Worm (Caenorhabditis elegans) whole organism, L1 larva: ENCODE results near the gene tag-281.

ENCODE experiments used
- F16B12.6 ChIP-seq: fragments of 150-350 bp; optimal IDR thresholded peaks from 2 replicates; lab custom pipeline; 2014; ENCODE audit warnings: missing biosample characterization, missing genetic modification characterization
- Y116A8C.19 ChIP-seq: sonication (generic microtip); optimal IDR thresholded peaks from 2 replicates; lab custom pipeline; 2016; ENCODE audit warnings: missing compliant biosample characterization, missing genetic modification characterization, borderline replicate concordance
- alr-1 ChIP-seq: fragments of 200-800 bp; sonication (Bioruptor generic); optimal IDR thresholded peaks from 2 replicates; lab custom pipeline; 2018; ENCODE audit warnings: borderline replicate concordance, mild to moderate bottlenecking, missing genetic modification characterization, missing compliant biosample characterization
- ama-1 ChIP-seq: fragments of 150-350 bp; optimal IDR thresholded peaks from 2 replicates; lab custom pipeline; 2014
- ceh-8 ChIP-seq: fragments of 200-800 bp; sonication (Bioruptor generic); optimal IDR thresholded peaks from 2 replicates; lab custom pipeline; 2018; ENCODE audit warnings: mild to moderate bottlenecking, missing genetic modification characterization, moderate library complexity, missing compliant biosample characterization
- ceh-82 ChIP-seq, 3 experiments: fragments of 150-350 bp in 1 of 3; sonication (generic microtip) in 2 of 3; optimal IDR thresholded peaks; 2 replicates each; lab custom pipeline; 2014 to 2017; ENCODE audit warnings: missing biosample characterization in 3 of 3, missing genetic modification characterization in 3 of 3
- ceh-88 ChIP-seq: fragments of 200-800 bp; sonication (Bioruptor generic); IDR thresholded peaks from 2 replicates; pipeline ENCODE4 v1.3.6; 2022; ENCODE audit warnings: missing genetic modification characterization, missing compliant biosample characterization
- ceh-90 ChIP-seq: sonication (generic microtip); optimal IDR thresholded peaks from 2 replicates; lab custom pipeline; 2016; ENCODE audit warnings: missing genetic modification characterization, missing compliant biosample characterization
- dsc-1 ChIP-seq: sonication (generic microtip); optimal IDR thresholded peaks from 2 replicates; lab custom pipeline; 2016; ENCODE audit warnings: mild to moderate bottlenecking, missing genetic modification characterization, missing compliant biosample characterization
- efl-1 ChIP-seq, 4 experiments: fragments of 150-350 bp; optimal IDR thresholded peaks in 3 of 4; peaks in 1 of 4; 1 replicate in 1 of 4; 2 replicates in 3 of 4; lab custom pipeline; 2014; ENCODE audit warnings: missing biosample characterization in 2 of 4, missing genetic modification characterization in 2 of 4, missing genetic modification reagents in 2 of 4
- elt-2 ChIP-seq: sonication (generic microtip); optimal IDR thresholded peaks from 2 replicates; lab custom pipeline; 2016; ENCODE audit warnings: missing genetic modification characterization, mild to moderate bottlenecking, inconsistent platforms, missing compliant biosample characterization, missing genetic modification reagents
- elt-3 ChIP-seq, 6 experiments: fragments of 150-350 bp in 1 of 6; sonication (generic microtip); optimal IDR thresholded peaks; 2 replicates each; lab custom pipeline; 2017 to 2018; ENCODE audit warnings: missing biosample characterization in 6 of 6, missing genetic modification characterization in 6 of 6, inconsistent platforms in 1 of 6
- fkh-4 ChIP-seq: sonication (generic microtip); optimal IDR thresholded peaks from 2 replicates; lab custom pipeline; 2016; ENCODE audit warnings: missing compliant biosample characterization, missing genetic modification characterization, borderline replicate concordance
- fkh-8 ChIP-seq: sonication (generic microtip); optimal IDR thresholded peaks from 2 replicates; lab custom pipeline; 2016; ENCODE audit warnings: mild to moderate bottlenecking, missing genetic modification characterization, missing compliant biosample characterization
- fos-1 ChIP-seq: fragments of 150-350 bp; optimal IDR thresholded peaks from 2 replicates; lab custom pipeline; 2014; ENCODE audit warnings: missing biosample characterization, missing genetic modification characterization
- grh-1 ChIP-seq: fragments of 200-800 bp; sonication (Bioruptor generic); IDR thresholded peaks from 2 replicates; pipeline ENCODE4 v1.3.6; 2022; ENCODE audit warnings: missing genetic modification reagents, missing genetic modification characterization, missing compliant biosample characterization
- hlh-17 ChIP-seq: fragments of 200-800 bp; sonication (Bioruptor generic); optimal IDR thresholded peaks from 2 replicates; lab custom pipeline; 2018; ENCODE audit warnings: missing genetic modification characterization, mild to moderate bottlenecking, missing compliant biosample characterization, moderate library complexity, borderline replicate concordance
- hpl-2 ChIP-seq: fragments of 150-350 bp; optimal IDR thresholded peaks from 2 replicates; lab custom pipeline; 2014; ENCODE audit warnings: missing biosample characterization, missing genetic modification reagents, missing genetic modification characterization
- irx-1 ChIP-seq: sonication (generic microtip); optimal IDR thresholded peaks from 2 replicates; lab custom pipeline; 2016; ENCODE audit warnings: missing genetic modification characterization, missing compliant biosample characterization
- isw-1 ChIP-seq: fragments of 200-800 bp; sonication (Bioruptor generic); IDR thresholded peaks from 2 replicates; pipeline ENCODE4 v1.3.6; 2022; ENCODE audit warnings: missing genetic modification characterization, missing compliant biosample characterization
- jun-1 ChIP-seq: fragments of 150-350 bp; optimal IDR thresholded peaks from 2 replicates; lab custom pipeline; 2014; ENCODE audit warnings: missing biosample characterization, missing genetic modification reagents, missing genetic modification characterization
- lin-13 ChIP-seq: fragments of 150-350 bp; optimal IDR thresholded peaks from 2 replicates; lab custom pipeline; 2014; ENCODE audit warnings: missing biosample characterization, missing genetic modification reagents, missing genetic modification characterization
- lin-14 ChIP-seq: fragments of 200-800 bp; sonication (Bioruptor generic); optimal IDR thresholded peaks from 2 replicates; lab custom pipeline; 2018; ENCODE audit warnings: mild to moderate bottlenecking, missing genetic modification characterization, moderate library complexity, missing compliant biosample characterization
- lin-15B ChIP-seq: fragments of 150-350 bp; sonication (generic microtip); optimal IDR thresholded peaks from 3 replicates; lab custom pipeline; 2014; ENCODE audit warnings: missing biosample characterization, missing genetic modification characterization
- lin-35 ChIP-seq, 2 experiments: fragments of 150-350 bp; optimal IDR thresholded peaks; 2 replicates each; lab custom pipeline; 2014; ENCODE audit warnings: missing biosample characterization in 2 of 2, missing genetic modification characterization in 2 of 2, missing genetic modification reagents in 2 of 2
- lir-3 ChIP-seq: sonication (generic microtip); optimal IDR thresholded peaks from 2 replicates; lab custom pipeline; 2016; ENCODE audit warnings: mild to moderate bottlenecking, missing genetic modification characterization, moderate library complexity, missing compliant biosample characterization; ENCODE audit not compliant: poor library complexity
- lsy-2 ChIP-seq, 2 experiments: fragments of 150-350 bp; optimal IDR thresholded peaks; 2 replicates each; lab custom pipeline; 2014; ENCODE audit warnings: missing biosample characterization in 2 of 2, missing genetic modification characterization in 2 of 2
- mab-9 ChIP-seq: fragments of 200-800 bp; sonication (Bioruptor generic); IDR thresholded peaks from 2 replicates; pipeline ENCODE4 v1.3.6; 2022; ENCODE audit warnings: missing genetic modification reagents, missing genetic modification characterization, missing compliant biosample characterization
- mdl-1 ChIP-seq, 2 experiments: fragments of 150-350 bp; optimal IDR thresholded peaks; 2 replicates each; lab custom pipeline; 2014 to 2017; ENCODE audit warnings: missing biosample characterization in 2 of 2, missing genetic modification characterization in 2 of 2, inconsistent platforms in 1 of 2
- nhr-12 ChIP-seq: sonication (generic microtip); optimal IDR thresholded peaks from 2 replicates; lab custom pipeline; 2017; ENCODE audit warnings: missing biosample characterization, missing genetic modification characterization
- nhr-19 ChIP-seq: fragments of 200-800 bp; sonication (Bioruptor generic); conservative IDR thresholded peaks from 2 replicates; pipeline ENCODE4 v1.3.6; 2022; ENCODE audit warnings: missing genetic modification characterization, missing compliant biosample characterization
- nhr-20 ChIP-seq: sonication (generic microtip); optimal IDR thresholded peaks from 2 replicates; lab custom pipeline; 2016; ENCODE audit warnings: mild to moderate bottlenecking, missing genetic modification characterization, missing compliant biosample characterization
- nhr-237 ChIP-seq: fragments of 150-350 bp; optimal IDR thresholded peaks from 2 replicates; lab custom pipeline; 2014; ENCODE audit warnings: missing biosample characterization, missing genetic modification characterization
- nhr-28 ChIP-seq: fragments of 150-350 bp; optimal IDR thresholded peaks from 2 replicates; lab custom pipeline; 2014; ENCODE audit warnings: missing biosample characterization, missing genetic modification characterization
- nhr-71 ChIP-seq: sonication (generic microtip); optimal IDR thresholded peaks from 2 replicates; lab custom pipeline; 2016; ENCODE audit warnings: mild to moderate bottlenecking, missing genetic modification characterization, moderate library complexity, missing compliant biosample characterization
- nhr-76 ChIP-seq: sonication (generic microtip); optimal IDR thresholded peaks from 2 replicates; lab custom pipeline; 2017; ENCODE audit warnings: missing biosample characterization, missing genetic modification characterization
- nhr-77 ChIP-seq: fragments of 150-350 bp; optimal IDR thresholded peaks from 2 replicates; lab custom pipeline; 2014; ENCODE audit warnings: missing biosample characterization, missing genetic modification characterization
- nhr-85 ChIP-seq: sonication (generic microtip); peaks from one replicate; lab custom pipeline; 2016; ENCODE audit warnings: missing genetic modification characterization, inconsistent platforms, missing compliant biosample characterization
- nhr-90 ChIP-seq: sonication (generic microtip); optimal IDR thresholded peaks from 2 replicates; lab custom pipeline; 2016; ENCODE audit warnings: mild to moderate bottlenecking, missing genetic modification characterization, missing compliant biosample characterization; ENCODE audit not compliant: poor library complexity
- pqm-1 ChIP-seq: sonication (generic microtip); optimal IDR thresholded peaks from 3 replicates; lab custom pipeline; 2017; ENCODE audit warnings: missing biosample characterization, missing genetic modification characterization
- skn-1 ChIP-seq: fragments of 150-350 bp; optimal IDR thresholded peaks from 2 replicates; lab custom pipeline; 2014; ENCODE audit warnings: missing biosample characterization, missing genetic modification characterization
- snpc-4 ChIP-seq: fragments of 150-350 bp; optimal IDR thresholded peaks from 2 replicates; lab custom pipeline; 2014; ENCODE audit warnings: missing biosample characterization, missing genetic modification characterization
- snu-23 ChIP-seq: sonication (generic microtip); optimal IDR thresholded peaks from 2 replicates; lab custom pipeline; 2016; ENCODE audit warnings: missing genetic modification characterization, missing compliant biosample characterization
- sptf-1 ChIP-seq: fragments of 150-350 bp; optimal IDR thresholded peaks from 2 replicates; lab custom pipeline; 2014; ENCODE audit warnings: missing biosample characterization, missing genetic modification characterization
- tbx-2 ChIP-seq: sonication (generic microtip); optimal IDR thresholded peaks from 2 replicates; lab custom pipeline; 2016; ENCODE audit warnings: missing genetic modification characterization, missing compliant biosample characterization
- unc-130 ChIP-seq: fragments of 150-350 bp; optimal IDR thresholded peaks from 2 replicates; lab custom pipeline; 2017; ENCODE audit warnings: missing biosample characterization, missing genetic modification characterization, inconsistent platforms
- unc-86 ChIP-seq: sonication (generic microtip); optimal IDR thresholded peaks from 2 replicates; lab custom pipeline; 2016; ENCODE audit warnings: missing genetic modification characterization, missing compliant biosample characterization
- vab-15 ChIP-seq: sonication (generic microtip); optimal IDR thresholded peaks from 2 replicates; lab custom pipeline; 2017; ENCODE audit warnings: missing genotype, mild to moderate bottlenecking, missing genetic modification characterization, missing compliant biosample characterization
- xbp-1 ChIP-seq: sonication (generic microtip); optimal IDR thresholded peaks from 2 replicates; lab custom pipeline; 2016; ENCODE audit warnings: missing genetic modification characterization, missing compliant biosample characterization
- zag-1 ChIP-seq: fragments of 150-350 bp; optimal IDR thresholded peaks from 2 replicates; lab custom pipeline; 2014; ENCODE audit warnings: missing biosample characterization, missing genetic modification characterization

Gene tag-281

DNA sequence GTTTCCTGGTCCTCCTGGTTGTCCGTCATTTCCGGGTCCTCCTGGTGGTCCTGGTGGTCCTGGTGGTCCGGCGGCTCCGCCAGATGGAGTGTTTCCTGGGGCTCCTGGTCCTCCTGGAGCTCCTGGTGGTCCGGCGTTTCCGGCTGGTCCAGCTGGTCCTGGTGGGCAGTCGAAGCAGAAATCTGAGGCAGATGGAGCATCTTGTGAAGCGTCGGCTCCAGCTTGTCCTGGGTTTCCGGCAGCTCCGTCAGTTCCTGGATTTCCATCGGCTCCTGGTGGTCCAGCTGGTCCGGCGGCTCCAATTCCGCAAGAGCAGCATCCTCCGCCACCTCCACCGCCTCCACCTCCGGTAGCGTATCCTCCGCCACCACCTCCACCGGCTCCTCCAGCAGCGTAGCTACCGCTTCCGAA, 34.5 kb downstream of the tag-281 start:
- TF ChIP-seq ceh-8 (peak; percentile 50), hlh-17 (GFP tag; lab: Kevin White, UChicago) (no peak), nhr-237 (tag; lab: Kevin White, UChicago) (no peak), zag-1 (no peak)

DNA sequence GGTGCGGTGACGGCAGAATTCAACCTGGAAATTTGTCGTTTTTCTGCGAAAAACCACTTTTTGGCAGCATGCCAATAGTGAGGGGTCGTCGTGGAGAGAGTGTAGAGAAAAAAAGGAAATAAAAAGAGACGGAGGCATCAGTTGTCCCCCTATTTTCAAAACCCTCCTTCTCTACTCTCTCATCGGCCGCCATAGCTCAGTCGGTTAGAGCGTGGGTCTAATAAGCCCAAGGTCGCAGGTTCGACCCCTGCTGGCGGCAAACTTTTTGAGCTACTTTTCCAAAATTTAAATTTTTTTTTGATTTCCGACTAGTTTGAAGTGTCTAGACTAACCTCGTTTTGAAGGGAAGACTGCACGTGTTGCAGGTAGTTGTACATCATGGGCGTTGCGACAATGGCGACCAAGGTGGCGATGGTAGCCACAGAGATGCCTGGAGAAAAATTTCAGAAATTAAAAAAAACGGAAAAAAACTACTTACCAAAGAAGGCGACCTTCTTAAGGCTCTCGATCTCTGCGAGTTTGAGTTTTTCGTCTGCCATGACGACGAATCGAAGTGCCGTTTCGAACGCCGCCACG, 35.1 kb downstream of the tag-281 start, which contains the start of gene col-85:
Gene col-85, minus strand, starts transcription at position 540 of the 576 bp plus-strand sequence.
- TF ChIP-seq nhr-77 (tag; lab: Kevin White, UChicago) (peak; percentile 70), unc-86 (tag; lab: Kevin White, UChicago) (peak; percentile 49), lin-13 (peak; percentile 54), nhr-71 (tag; lab: Kevin White, UChicago) (peak; percentile 78), fkh-8 (peak; percentile 83), lsy-2 (tag; optimal IDR thresholded peaks at IDR 0.05; lab: Kevin White, UChicago) (peak; percentile 57 to 68), ceh-90 (no peak), Y116A8C.19 (tag; lab: Kevin White, UChicago) (no peak), mab-9 (0 out of 2 replicates have a peak, but pooled peaks have one; percentile 41), ama-1 (lab: Kevin White, UChicago) (no peak), F16B12.6 (tag; lab: Kevin White, UChicago) (peak; percentile 19), efl-1 (optimal IDR thresholded peaks at IDR 0.05; lab: Kevin White, UChicago) (peak; percentile 65 to 71), efl-1 (GFP tag; optimal IDR thresholded peaks at IDR 0.05 in 1 of 2; lab: Kevin White, UChicago) (peak; percentile 66 to 97), lin-14 (GFP tag; lab: Kevin White, UChicago) (peak; percentile 74), lin-35 (GFP tag; optimal IDR thresholded peaks at IDR 0.05; lab: Kevin White, UChicago) (peak; percentile 71 to 77), vab-15 (tag; lab: Kevin White, UChicago) (peak; percentile 63), dsc-1 (tag; lab: Kevin White, UChicago) (peak; percentile 75), isw-1 (GFP tag; lab: Robert Waterston, UW) (peak; percentile 36; the same call in 1 of the 2 replicates), grh-1 (GFP tag; lab: Robert Waterston, UW) (peak; percentile 43; the same call in 1 of the 2 replicates), skn-1 (tag; lab: Kevin White, UChicago) (peak; percentile 53), unc-130 (tag; lab: Kevin White, UChicago) (peak; percentile 12), fos-1 (peak; percentile 69), lir-3 (peak; percentile 44), xbp-1 (peak; percentile 60), hpl-2 (GFP tag; lab: Kevin White, UChicago) (peak; percentile 5), snu-23 (GFP tag; lab: Kevin White, UChicago) (peak; percentile 84), nhr-85 (tag; lab: Kevin White, UChicago) (peak; percentile 72), elt-2 (tag; lab: Kevin White, UChicago) (peak; percentile 23), irx-1 (peak; percentile 57), jun-1 (peak; percentile 37), nhr-20 (tag; lab: Kevin White, UChicago) (peak; percentile 70), nhr-76 (tag; lab: Kevin White, UChicago) (no peak), mdl-1 (tag; optimal IDR thresholded peaks at IDR 0.05; lab: Kevin White, UChicago) (peak in 1 of 2 experiments; percentile 47), ceh-82 (tag; optimal IDR thresholded peaks at IDR 0.05; lab: Kevin White, UChicago) (peak; percentile 27 to 79 (median 55)), nhr-90 (peak; percentile 70), ceh-88 (GFP tag; lab: Robert Waterston, UW) (no peak), fkh-4 (tag; lab: Kevin White, UChicago) (no peak), pqm-1 (tag; lab: Kevin White, UChicago) (peak; percentile 11), nhr-19 (peak; percentile 76), lin-15B (tag; lab: Kevin White, UChicago) (peak; percentile 16), nhr-28 (no peak), nhr-12 (no peak), elt-3 (tag; optimal IDR thresholded peaks at IDR 0.05; lab: Kevin White, UChicago) (peak in 2 of 6 experiments; percentile 10 to 30), alr-1 (no peak), sptf-1 (tag; lab: Kevin White, UChicago) (no peak), snpc-4 (tag; lab: Kevin White, UChicago) (peak; percentile 90), tbx-2 (tag; lab: Kevin White, UChicago) (peak; percentile 62)
